Worm (Caenorhabditis elegans) whole organism, late embryonic: ENCODE data around the gene C31C9.7.

Experiments
- C38D4.7 ChIP-seq: fragments of 200-800 bp; sonication (Bioruptor generic); optimal IDR thresholded peaks from 2 replicates; lab custom pipeline; 2018; ENCODE audit warnings: mild to moderate bottlenecking, missing genetic modification characterization, moderate library complexity, missing compliant biosample characterization
- F13H6.1 ChIP-seq: sonication (generic microtip); optimal IDR thresholded peaks from 2 replicates; lab custom pipeline; 2016; ENCODE audit warnings: missing genetic modification characterization, missing compliant biosample characterization
- T23F11.4 ChIP-seq: fragments of 200-800 bp; sonication (Bioruptor generic); optimal IDR thresholded peaks from 2 replicates; lab custom pipeline; 2018; ENCODE audit warnings: mild to moderate bottlenecking, missing genetic modification characterization, missing compliant biosample characterization
- Y22D7AL.16 ChIP-seq: sonication (generic microtip); optimal IDR thresholded peaks from 2 replicates; lab custom pipeline; 2016; ENCODE audit warnings: missing genetic modification characterization, missing compliant biosample characterization
- ama-1 ChIP-seq: fragments of 150-350 bp; optimal IDR thresholded peaks from 2 replicates; lab custom pipeline; 2014
- ceh-18 ChIP-seq: sonication (generic microtip); optimal IDR thresholded peaks from 2 replicates; lab custom pipeline; 2016; ENCODE audit warnings: missing genetic modification characterization, missing compliant biosample characterization
- ceh-19 ChIP-seq: fragments of 200-800 bp; sonication (Bioruptor generic); optimal IDR thresholded peaks from 2 replicates; lab custom pipeline; 2018; ENCODE audit warnings: mild to moderate bottlenecking, missing genetic modification characterization, missing compliant biosample characterization
- ceh-2 ChIP-seq: sonication (generic microtip); optimal IDR thresholded peaks from 2 replicates; lab custom pipeline; 2016; ENCODE audit warnings: missing genotype, missing genetic modification characterization, missing compliant biosample characterization
- ceh-22 ChIP-seq: sonication (generic microtip); optimal IDR thresholded peaks from 2 replicates; lab custom pipeline; 2017; ENCODE audit warnings: missing biosample characterization, missing genetic modification characterization
- ceh-24 ChIP-seq: sonication (generic microtip); optimal IDR thresholded peaks from 2 replicates; lab custom pipeline; 2016; ENCODE audit warnings: mild to moderate bottlenecking, missing genetic modification characterization, missing compliant biosample characterization
- ceh-30 ChIP-seq: fragments of 150-350 bp; optimal IDR thresholded peaks from 2 replicates; lab custom pipeline; 2014; ENCODE audit warnings: missing biosample characterization, missing genetic modification characterization
- ceh-45 ChIP-seq: fragments of 200-800 bp; sonication (Bioruptor generic); IDR thresholded peaks from 2 replicates; pipeline ENCODE4 v1.3.6; 2022; ENCODE audit warnings: missing genetic modification reagents, missing genetic modification characterization, missing compliant biosample characterization
- ceh-6 ChIP-seq: fragments of 200-800 bp; sonication (Bioruptor generic); optimal IDR thresholded peaks from 2 replicates; lab custom pipeline; 2018; ENCODE audit warnings: mild to moderate bottlenecking, missing genetic modification characterization, missing compliant biosample characterization
- che-1 ChIP-seq: sonication (generic microtip); optimal IDR thresholded peaks from 2 replicates; lab custom pipeline; 2016; ENCODE audit warnings: mild to moderate bottlenecking, missing genetic modification characterization, missing compliant biosample characterization
- dmd-4 ChIP-seq: sonication (generic microtip); optimal IDR thresholded peaks from 2 replicates; lab custom pipeline; 2016; ENCODE audit warnings: borderline replicate concordance, missing genetic modification characterization, missing compliant biosample characterization
- dve-1 ChIP-seq: sonication (generic microtip); optimal IDR thresholded peaks from 2 replicates; lab custom pipeline; 2017; ENCODE audit warnings: antibody characterized with exemption, mild to moderate bottlenecking, missing genetic modification characterization, missing compliant biosample characterization
- elt-2 ChIP-seq: sonication (generic microtip); optimal IDR thresholded peaks from 2 replicates; lab custom pipeline; 2016; ENCODE audit warnings: missing genetic modification reagents, missing genetic modification characterization, missing compliant biosample characterization
- ets-4 ChIP-seq: sonication (generic microtip); optimal IDR thresholded peaks from 2 replicates; lab custom pipeline; 2016; ENCODE audit warnings: missing genetic modification characterization, missing compliant biosample characterization
- fax-1 ChIP-seq: sonication (generic microtip); optimal IDR thresholded peaks from 2 replicates; lab custom pipeline; 2016; ENCODE audit warnings: missing genotype, missing genetic modification characterization, missing compliant biosample characterization
- fkh-10 ChIP-seq: fragments of 150-350 bp; optimal IDR thresholded peaks from 2 replicates; lab custom pipeline; 2014; ENCODE audit warnings: missing biosample characterization, missing genetic modification reagents, missing genetic modification characterization
- hlh-15 ChIP-seq: sonication (generic microtip); optimal IDR thresholded peaks from 2 replicates; lab custom pipeline; 2016; ENCODE audit warnings: missing genetic modification characterization, missing compliant biosample characterization
- hlh-30 ChIP-seq: sonication (generic microtip); optimal IDR thresholded peaks from 2 replicates; lab custom pipeline; 2017; ENCODE audit warnings: antibody characterized with exemption, missing genetic modification characterization, missing compliant biosample characterization; ENCODE audit not compliant: insufficient read depth
- lim-6 ChIP-seq: sonication (generic microtip); optimal IDR thresholded peaks from 2 replicates; lab custom pipeline; 2016; ENCODE audit warnings: missing genetic modification characterization, missing compliant biosample characterization
- lin-11 ChIP-seq: fragments of 200-800 bp; sonication (Bioruptor generic); optimal IDR thresholded peaks from 2 replicates; lab custom pipeline; 2018; ENCODE audit warnings: mild to moderate bottlenecking, missing genetic modification characterization, missing compliant biosample characterization
- mec-3 ChIP-seq: sonication (generic microtip); optimal IDR thresholded peaks from 2 replicates; lab custom pipeline; 2016; ENCODE audit warnings: borderline replicate concordance, missing genetic modification characterization, missing compliant biosample characterization
- nfya-1 ChIP-seq: sonication (generic microtip); optimal IDR thresholded peaks from 2 replicates; lab custom pipeline; 2017; ENCODE audit warnings: missing genetic modification characterization, mild to moderate bottlenecking, missing compliant biosample characterization, antibody characterized with exemption, moderate library complexity
- nhr-11 ChIP-seq: fragments of 150-350 bp; optimal IDR thresholded peaks from 2 replicates; lab custom pipeline; 2014; ENCODE audit warnings: missing biosample characterization, missing genetic modification characterization
- nhr-232 ChIP-seq: sonication (generic microtip); optimal IDR thresholded peaks from 2 replicates; lab custom pipeline; 2016; ENCODE audit warnings: missing genetic modification characterization, missing compliant biosample characterization
- npax-4 ChIP-seq: sonication (generic microtip); optimal IDR thresholded peaks from 2 replicates; lab custom pipeline; 2016; ENCODE audit warnings: missing genetic modification characterization, missing compliant biosample characterization
- pax-1 ChIP-seq: fragments of 150-350 bp; optimal IDR thresholded peaks from 2 replicates; lab custom pipeline; 2014; ENCODE audit warnings: missing biosample characterization, missing genetic modification characterization
- pros-1 ChIP-seq: fragments of 150-350 bp; optimal IDR thresholded peaks from 2 replicates; lab custom pipeline; 2014; ENCODE audit warnings: missing biosample characterization, missing genetic modification reagents, missing genetic modification characterization
- ref-2 ChIP-seq: sonication (generic microtip); optimal IDR thresholded peaks from 2 replicates; lab custom pipeline; 2016; ENCODE audit warnings: missing genetic modification characterization, missing compliant biosample characterization
- rnt-1 ChIP-seq: sonication (generic microtip); optimal IDR thresholded peaks from 2 replicates; lab custom pipeline; 2016; ENCODE audit warnings: missing genetic modification characterization, missing compliant biosample characterization
- sdc-2 ChIP-seq: sonication (generic microtip); optimal IDR thresholded peaks from 2 replicates; lab custom pipeline; 2016; ENCODE audit warnings: missing genotype, missing genetic modification characterization, missing compliant biosample characterization
- sox-2 ChIP-seq: fragments of 200-800 bp; sonication (Bioruptor generic); IDR thresholded peaks from 2 replicates; pipeline ENCODE4 v1.3.6; 2022; ENCODE audit warnings: missing genetic modification reagents, missing genetic modification characterization, missing compliant biosample characterization
- sox-4 ChIP-seq: sonication (generic microtip); optimal IDR thresholded peaks from 2 replicates; lab custom pipeline; 2017; ENCODE audit warnings: mild to moderate bottlenecking, missing genetic modification characterization, inconsistent platforms, missing compliant biosample characterization
- unc-3 ChIP-seq, 2 experiments: fragments of 200-800 bp in 1 of 2; sonication (Bioruptor generic) in 1 of 2; sonication (generic microtip) in 1 of 2; conservative IDR thresholded peaks in 1 of 2; optimal IDR thresholded peaks in 1 of 2; 2 replicates each; pipeline versions ENCODE4 v1.3.6 to Lab custom; 2016 to 2022; ENCODE audit warnings: missing compliant biosample characterization in 2 of 2, missing genetic modification characterization in 2 of 2, missing genetic modification reagents in 1 of 2
- unc-42 ChIP-seq: sonication (generic microtip); optimal IDR thresholded peaks from 2 replicates; lab custom pipeline; 2016; ENCODE audit warnings: missing genotype, missing genetic modification characterization, missing compliant biosample characterization
- unc-55 ChIP-seq: sonication (generic microtip); optimal IDR thresholded peaks from 2 replicates; lab custom pipeline; 2017; ENCODE audit warnings: missing biosample characterization, missing genetic modification reagents, missing genetic modification characterization
- unc-86 ChIP-seq: sonication (generic microtip); optimal IDR thresholded peaks from 2 replicates; lab custom pipeline; 2016; ENCODE audit warnings: missing genetic modification characterization, missing compliant biosample characterization
- zip-5 ChIP-seq: sonication (generic microtip); optimal IDR thresholded peaks from 2 replicates; lab custom pipeline; 2016; ENCODE audit warnings: missing genetic modification characterization, missing compliant biosample characterization

The C31C9.7 gene

DNA sequence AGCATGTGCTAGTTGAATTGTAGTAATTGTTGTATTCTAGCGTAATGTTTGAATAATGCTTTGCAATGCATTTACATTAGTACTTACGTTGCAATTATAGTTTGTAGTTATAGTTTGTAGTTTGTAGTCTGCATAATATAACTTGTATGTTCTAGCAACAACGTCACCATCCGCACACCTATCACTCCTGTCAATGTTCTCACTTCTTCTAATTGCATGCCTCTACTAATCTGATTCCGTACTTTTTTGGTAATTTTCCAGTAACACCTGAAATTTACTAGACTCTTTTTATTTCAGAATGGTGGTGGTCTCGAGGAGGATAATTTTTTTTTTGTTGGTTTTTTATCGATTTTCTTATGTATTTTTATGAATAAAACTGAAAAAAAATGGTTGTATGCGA is 32.3 kb upstream of the C31C9.7 start:
- TF ChIP-seq fkh-10 (no peak), hlh-30 (no peak), Y22D7AL.16 (tag; lab: Kevin White, UChicago) (no peak), C38D4.7 (GFP tag; lab: Kevin White, UChicago) (no peak), che-1 (tag; lab: Kevin White, UChicago) (no peak), elt-2 (tag; lab: Kevin White, UChicago) (no peak), pax-1 (no peak), sdc-2 (no peak), mec-3 (no peak), sox-4 (tag; lab: Kevin White, UChicago) (no peak), rnt-1 (tag; lab: Kevin White, UChicago) (no peak), unc-86 (tag; lab: Kevin White, UChicago) (no peak), ceh-18 (no peak), dve-1 (no peak), ref-2 (tag; lab: Kevin White, UChicago) (no peak), ama-1 (lab: Kevin White, UChicago) (no peak), zip-5 (tag; lab: Kevin White, UChicago) (no peak), ets-4 (no peak)
- TF ChIP-seq, all 69 proteins: peak for 0

DNA sequence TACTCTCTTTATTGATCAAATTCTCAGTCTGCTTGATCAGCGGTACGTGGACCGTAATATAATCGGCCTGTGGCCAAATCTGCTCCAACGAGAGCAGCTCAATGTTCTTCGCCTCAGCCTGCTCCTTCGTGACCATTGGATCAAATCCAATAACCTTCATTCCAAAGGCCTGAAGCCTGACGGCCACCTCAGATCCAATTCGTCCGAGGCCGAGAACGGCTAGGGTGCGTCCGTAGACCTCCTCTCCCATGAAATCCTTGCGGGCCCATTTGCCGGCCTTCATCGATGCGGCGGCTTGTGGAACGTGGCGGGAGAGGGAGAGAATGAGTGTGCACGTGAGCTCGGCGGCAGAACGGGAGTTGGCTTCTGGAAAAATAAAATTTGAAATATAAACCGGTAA is 31.4 kb upstream of the C31C9.7 start:
- TF ChIP-seq F13H6.1 (tag; lab: Kevin White, UChicago), result no peak
- no peak for TF ChIP-seq unc-3 (GFP tag; conservative IDR thresholded peaks at IDR 0.05; lab: Robert Waterston, UW)
- no peak for TF ChIP-seq unc-3 (tag; optimal IDR thresholded peaks at IDR 0.05; lab: Kevin White, UChicago)
- TF ChIP-seq ama-1 (lab: Kevin White, UChicago), result no peak
- TF ChIP-seq fax-1 (tag; lab: Kevin White, UChicago), result no peak
- no peak for TF ChIP-seq unc-42 (tag; lab: Kevin White, UChicago)
- no peak for TF ChIP-seq ceh-19 (GFP tag; lab: Kevin White, UChicago)
- TF ChIP-seq nhr-11, result no peak
- TF ChIP-seq nhr-232 (tag; lab: Kevin White, UChicago), result no peak
- no peak for TF ChIP-seq lim-6 (tag; lab: Kevin White, UChicago)
- no peak for TF ChIP-seq unc-55 (GFP tag; lab: Kevin White, UChicago)
- no peak for TF ChIP-seq dmd-4 (tag; lab: Kevin White, UChicago)
- no peak for TF ChIP-seq hlh-30
- no peak for TF ChIP-seq Y22D7AL.16 (tag; lab: Kevin White, UChicago)
- TF ChIP-seq ceh-24 (tag; lab: Kevin White, UChicago), result no peak
- TF ChIP-seq T23F11.4 (GFP tag; lab: Kevin White, UChicago), result no peak
- TF ChIP-seq pros-1 (tag; lab: Kevin White, UChicago), result no peak
- TF ChIP-seq unc-86 (tag; lab: Kevin White, UChicago), result no peak
- TF ChIP-seq fkh-10, result no peak

ce11 chrII:13637941-13638489 is 30.9 kb upstream of the C31C9.7 start, which contains the start of gene phdh-1:
phdh-1 (minus strand) TSS chrII:13638480.
- TF ChIP-seq fkh-10 (no peak), ceh-2 (tag; lab: Kevin White, UChicago) (no peak), ceh-30 (tag; lab: Kevin White, UChicago) (no peak), sox-2 (no peak), mec-3 (no peak), npax-4 (tag; lab: Kevin White, UChicago) (no peak), nfya-1 (tag; lab: Kevin White, UChicago) (no peak), ceh-22 (tag; lab: Kevin White, UChicago) (no peak), ama-1 (lab: Kevin White, UChicago) (no peak), ceh-45 (GFP tag; lab: Robert Waterston, UW) (no peak), hlh-15 (tag; lab: Kevin White, UChicago) (no peak), lin-11 (no peak), nhr-11 (no peak), ceh-6 (GFP tag; lab: Kevin White, UChicago) (no peak)
- TF ChIP-seq, all 69 proteins: peak for 0
